Worm (Caenorhabditis elegans) whole organism, L2 larva: Measurements from ENCODE around the gene VM106R.1.

ENCODE experiments used
- C34F6.9 ChIP-seq: fragments of 150-350 bp; optimal IDR thresholded peaks from 2 replicates; lab custom pipeline; 2014; ENCODE audit warnings: missing biosample characterization, missing genetic modification characterization
- F13H6.1 ChIP-seq: sonication (generic microtip); optimal IDR thresholded peaks from 2 replicates; lab custom pipeline; 2016; ENCODE audit warnings: missing genetic modification characterization, missing compliant biosample characterization
- R02D3.7 ChIP-seq: fragments of 150-350 bp; optimal IDR thresholded peaks from 2 replicates; lab custom pipeline; 2014; ENCODE audit warnings: missing biosample characterization, missing genetic modification characterization
- Y55F3AM.14 ChIP-seq: fragments of 200-800 bp; sonication (Bioruptor generic); optimal IDR thresholded peaks from 2 replicates; lab custom pipeline; 2018; ENCODE audit warnings: mild to moderate bottlenecking, missing genetic modification characterization, missing compliant biosample characterization
- ZK546.5 ChIP-seq: sonication (generic microtip); optimal IDR thresholded peaks from 2 replicates; lab custom pipeline; 2017; ENCODE audit warnings: missing biosample characterization, missing genetic modification characterization
- alr-1 ChIP-seq: fragments of 150-350 bp; optimal IDR thresholded peaks from 2 replicates; lab custom pipeline; 2014; ENCODE audit warnings: missing biosample characterization, missing genetic modification characterization
- aly-2 ChIP-seq: fragments of 150-350 bp; optimal IDR thresholded peaks from 2 replicates; lab custom pipeline; 2014; ENCODE audit warnings: missing biosample characterization, missing genetic modification characterization
- ama-1 ChIP-seq: fragments of 150-350 bp; optimal IDR thresholded peaks from 2 replicates; lab custom pipeline; 2018; ENCODE audit warnings: inconsistent platforms
- blmp-1 ChIP-seq: sonication (generic microtip); optimal IDR thresholded peaks from 2 replicates; lab custom pipeline; 2017; ENCODE audit warnings: missing genetic modification characterization, mild to moderate bottlenecking, missing compliant biosample characterization, antibody characterized with exemption, moderate library complexity; ENCODE audit not compliant: insufficient read depth
- ceh-16 ChIP-seq: fragments of 150-350 bp; optimal IDR thresholded peaks from 2 replicates; lab custom pipeline; 2014; ENCODE audit warnings: missing biosample characterization, missing genetic modification characterization
- crh-2 ChIP-seq: sonication (generic microtip); optimal IDR thresholded peaks from 2 replicates; lab custom pipeline; 2017; ENCODE audit warnings: missing biosample characterization, missing genetic modification characterization
- elt-1 ChIP-seq: fragments of 150-350 bp; optimal IDR thresholded peaks from 2 replicates; lab custom pipeline; 2014; ENCODE audit warnings: missing biosample characterization, missing genetic modification characterization
- elt-3 ChIP-seq: sonication (generic microtip); optimal IDR thresholded peaks from 2 replicates; lab custom pipeline; 2017; ENCODE audit warnings: missing biosample characterization, missing genetic modification characterization
- fos-1 ChIP-seq: fragments of 150-350 bp; optimal IDR thresholded peaks from 2 replicates; lab custom pipeline; 2014; ENCODE audit warnings: missing biosample characterization, missing genetic modification characterization
- gmeb-1 ChIP-seq: fragments of 150-350 bp; optimal IDR thresholded peaks from 2 replicates; lab custom pipeline; 2014; ENCODE audit warnings: missing biosample characterization, missing genetic modification characterization
- lin-11 ChIP-seq: fragments of 150-350 bp; sonication (generic microtip); optimal IDR thresholded peaks from 2 replicates; lab custom pipeline; 2014; ENCODE audit warnings: missing biosample characterization, missing genetic modification characterization, inconsistent platforms, mixed read lengths
- lin-13 ChIP-seq: fragments of 150-350 bp; optimal IDR thresholded peaks from 2 replicates; lab custom pipeline; 2014; ENCODE audit warnings: missing biosample characterization, missing genetic modification reagents, missing genetic modification characterization
- lin-39 ChIP-seq: fragments of 150-350 bp; optimal IDR thresholded peaks from 2 replicates; lab custom pipeline; 2014; ENCODE audit warnings: missing biosample characterization, missing genetic modification reagents, missing genetic modification characterization
- lsy-2 ChIP-seq, 2 experiments: fragments of 150-350 bp in 1 of 2; sonication (generic microtip) in 1 of 2; optimal IDR thresholded peaks; 2 replicates each; lab custom pipeline; 2014 to 2017; ENCODE audit warnings: missing biosample characterization in 2 of 2, missing genetic modification characterization in 2 of 2
- mab-5 ChIP-seq: fragments of 150-350 bp; optimal IDR thresholded peaks from 2 replicates; lab custom pipeline; 2014; ENCODE audit warnings: missing biosample characterization, missing genetic modification characterization
- mbf-1 ChIP-seq: sonication (generic microtip); optimal IDR thresholded peaks from 2 replicates; lab custom pipeline; 2017; ENCODE audit warnings: missing biosample characterization, missing genetic modification characterization
- mdl-1 ChIP-seq, 2 experiments: fragments of 150-350 bp in 1 of 2; sonication (generic microtip) in 1 of 2; optimal IDR thresholded peaks; 2 replicates each; lab custom pipeline; 2017; ENCODE audit warnings: missing biosample characterization in 2 of 2, missing genetic modification characterization in 2 of 2
- nhr-10 ChIP-seq: sonication (generic microtip); optimal IDR thresholded peaks from 2 replicates; lab custom pipeline; 2017; ENCODE audit warnings: missing biosample characterization, missing genetic modification characterization
- nhr-11 ChIP-seq: fragments of 150-350 bp; optimal IDR thresholded peaks from 2 replicates; lab custom pipeline; 2014; ENCODE audit warnings: missing biosample characterization, missing genetic modification characterization
- nhr-12 ChIP-seq: fragments of 150-350 bp; optimal IDR thresholded peaks from 2 replicates; lab custom pipeline; 2014; ENCODE audit warnings: missing biosample characterization, missing genetic modification characterization
- nhr-129 ChIP-seq: fragments of 150-350 bp; optimal IDR thresholded peaks from 2 replicates; lab custom pipeline; 2014; ENCODE audit warnings: missing biosample characterization, missing genetic modification characterization
- nhr-21 ChIP-seq: fragments of 150-350 bp; optimal IDR thresholded peaks from 2 replicates; lab custom pipeline; 2014; ENCODE audit warnings: missing biosample characterization, missing genetic modification characterization
- nhr-23 ChIP-seq: fragments of 150-350 bp; optimal IDR thresholded peaks from 2 replicates; lab custom pipeline; 2014; ENCODE audit warnings: missing biosample characterization, missing genetic modification reagents, missing genetic modification characterization
- nhr-237 ChIP-seq: fragments of 150-350 bp; optimal IDR thresholded peaks from 2 replicates; lab custom pipeline; 2014; ENCODE audit warnings: missing biosample characterization, missing genetic modification characterization
- nhr-25 ChIP-seq: fragments of 150-350 bp; sonication (generic microtip); optimal IDR thresholded peaks from 3 replicates; lab custom pipeline; 2014; ENCODE audit warnings: missing biosample characterization, missing genetic modification characterization
- nhr-6 ChIP-seq: fragments of 150-350 bp; optimal IDR thresholded peaks from 2 replicates; lab custom pipeline; 2014; ENCODE audit warnings: missing biosample characterization, missing genetic modification characterization
- nhr-77 ChIP-seq: fragments of 150-350 bp; optimal IDR thresholded peaks from 2 replicates; lab custom pipeline; 2014; ENCODE audit warnings: missing biosample characterization, missing genetic modification characterization
- peb-1 ChIP-seq: fragments of 150-350 bp; optimal IDR thresholded peaks from 2 replicates; lab custom pipeline; 2014; ENCODE audit warnings: missing biosample characterization, missing genetic modification characterization
- sem-4 ChIP-seq: fragments of 150-350 bp; optimal IDR thresholded peaks from 2 replicates; lab custom pipeline; 2014; ENCODE audit warnings: missing biosample characterization, missing genetic modification reagents, missing genetic modification characterization
- skn-1 ChIP-seq: sonication (generic microtip); optimal IDR thresholded peaks from 2 replicates; lab custom pipeline; 2017; ENCODE audit warnings: missing biosample characterization, missing genetic modification characterization
- sma-3 ChIP-seq: sonication (generic microtip); optimal IDR thresholded peaks from 2 replicates; lab custom pipeline; 2016; ENCODE audit warnings: missing genetic modification reagents, missing genetic modification characterization, missing compliant biosample characterization
- sma-9 ChIP-seq, 2 experiments: fragments of 150-350 bp in 1 of 2; sonication (generic microtip) in 1 of 2; optimal IDR thresholded peaks; 2 replicates each; lab custom pipeline; 2014 to 2016; ENCODE audit warnings: missing genetic modification characterization in 2 of 2, mild to moderate bottlenecking in 1 of 2, missing biosample characterization in 1 of 2, missing compliant biosample characterization in 1 of 2, missing genetic modification reagents in 1 of 2, moderate library complexity in 1 of 2
- snpc-4 ChIP-seq: fragments of 150-350 bp; optimal IDR thresholded peaks from 2 replicates; lab custom pipeline; 2014; ENCODE audit warnings: missing biosample characterization, missing genetic modification characterization
- unc-39 ChIP-seq: fragments of 150-350 bp; optimal IDR thresholded peaks from 2 replicates; lab custom pipeline; 2014; ENCODE audit warnings: missing biosample characterization, missing genetic modification characterization
- unc-55 ChIP-seq: fragments of 150-350 bp; sonication (generic microtip); optimal IDR thresholded peaks from 3 replicates; lab custom pipeline; 2014; ENCODE audit warnings: missing biosample characterization, missing genetic modification reagents, missing genetic modification characterization
- unc-62 ChIP-seq: fragments of 150-350 bp; optimal IDR thresholded peaks from 2 replicates; lab custom pipeline; 2014; ENCODE audit warnings: missing biosample characterization, missing genetic modification reagents, missing genetic modification characterization
- ztf-11 ChIP-seq: sonication (generic microtip); optimal IDR thresholded peaks from 2 replicates; lab custom pipeline; 2017; ENCODE audit warnings: missing biosample characterization, missing genetic modification characterization
- ztf-4 ChIP-seq: fragments of 150-350 bp; optimal IDR thresholded peaks from 2 replicates; lab custom pipeline; 2014; ENCODE audit warnings: missing biosample characterization, missing genetic modification characterization

The VM106R.1 gene

DNA sequence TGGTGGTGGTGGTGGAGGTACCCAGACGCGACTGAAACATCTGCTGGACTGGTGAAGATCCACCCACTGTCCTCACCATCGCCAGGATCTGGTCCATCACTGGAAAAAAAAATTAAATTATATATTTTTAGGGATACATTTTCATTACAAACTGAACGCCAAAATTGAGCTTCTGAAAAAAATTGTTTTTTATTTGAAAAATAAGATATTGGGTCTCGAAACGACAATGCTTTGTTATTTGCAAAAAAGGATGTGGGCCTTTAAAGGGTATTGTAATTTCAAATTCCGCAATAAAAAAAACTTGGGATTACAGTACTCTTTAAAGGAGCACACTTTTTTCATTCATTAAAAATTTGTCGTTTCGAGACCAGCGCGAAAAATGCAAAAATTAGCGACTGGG lies 20.9 kb upstream of the VM106R.1 start, which contains the start of gene M106.2:
TSS of gene M106.2 (minus strand) at position 101 of the 400 bp plus-strand sequence.
- TF ChIP-seq nhr-237 (tag; lab: Kevin White, UChicago) (no peak), sma-9 (GFP tag; optimal IDR thresholded peaks at IDR 0.05; lab: Kevin White, UChicago) (no peak), sma-9 (tag; optimal IDR thresholded peaks at IDR 0.05; lab: Kevin White, UChicago) (no peak), elt-1 (tag; lab: Kevin White, UChicago) (no peak), mab-5 (tag; lab: Kevin White, UChicago) (no peak), mdl-1 (tag; optimal IDR thresholded peaks at IDR 0.05; lab: Kevin White, UChicago) (no peak), unc-62 (GFP tag; lab: Kevin White, UChicago) (no peak), F13H6.1 (tag; lab: Kevin White, UChicago) (no peak), blmp-1 (tag; lab: Kevin White, UChicago) (no peak), nhr-11 (no peak), crh-2 (tag; lab: Kevin White, UChicago) (no peak), nhr-12 (tag; lab: Kevin White, UChicago) (no peak), gmeb-1 (tag; lab: Kevin White, UChicago) (no peak), lsy-2 (tag; optimal IDR thresholded peaks at IDR 0.05; lab: Kevin White, UChicago) (no peak), nhr-77 (no peak), nhr-25 (tag; lab: Kevin White, UChicago) (no peak), lin-39 (tag; lab: Kevin White, UChicago) (no peak), C34F6.9 (tag; lab: Kevin White, UChicago) (no peak), sem-4 (tag; lab: Kevin White, UChicago) (no peak), nhr-21 (tag; lab: Kevin White, UChicago) (no peak), nhr-10 (no peak)

DNA sequence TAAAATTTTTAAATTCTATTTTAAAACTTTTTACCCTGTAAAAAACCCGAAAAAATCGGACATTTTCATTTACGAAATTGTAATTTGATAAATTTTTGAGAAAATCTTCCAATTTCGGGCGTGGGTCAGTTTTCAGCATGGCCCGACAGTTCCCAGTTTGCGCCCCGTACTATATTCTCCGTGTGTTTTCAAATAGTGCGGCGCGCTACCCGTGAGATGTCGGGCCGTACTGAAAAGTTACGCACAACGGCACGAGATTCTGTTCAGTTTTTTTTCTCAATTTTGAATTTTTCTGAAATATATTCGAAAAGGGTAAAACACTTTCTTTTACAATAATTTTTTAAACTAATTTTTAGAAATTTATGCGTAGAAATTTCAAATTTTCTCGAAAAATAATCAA lies 18.1 kb upstream of the VM106R.1 start:
- TF ChIP-seq nhr-237 (tag; lab: Kevin White, UChicago), result no peak
- no peak for TF ChIP-seq nhr-21 (tag; lab: Kevin White, UChicago)
- no peak for TF ChIP-seq gmeb-1 (tag; lab: Kevin White, UChicago)
- no peak for TF ChIP-seq C34F6.9 (tag; lab: Kevin White, UChicago)
- TF ChIP-seq lsy-2 (tag; optimal IDR thresholded peaks at IDR 0.05; lab: Kevin White, UChicago), result no peak
- TF ChIP-seq ztf-4 (tag; lab: Kevin White, UChicago), result no peak
- TF ChIP-seq lin-11 (tag; lab: Kevin White, UChicago), result no peak
- no peak for TF ChIP-seq unc-62 (GFP tag; lab: Kevin White, UChicago)
- TF ChIP-seq sma-3, result no peak
- TF ChIP-seq ZK546.5, result no peak
- no peak for TF ChIP-seq nhr-77
- TF ChIP-seq nhr-25 (tag; lab: Kevin White, UChicago), result no peak
- no peak for TF ChIP-seq nhr-23 (tag; lab: Kevin White, UChicago)
- no peak for TF ChIP-seq skn-1 (tag; lab: Kevin White, UChicago)
- TF ChIP-seq elt-1 (tag; lab: Kevin White, UChicago), result no peak
- no peak for TF ChIP-seq mbf-1
- TF ChIP-seq elt-3, result no peak

DNA sequence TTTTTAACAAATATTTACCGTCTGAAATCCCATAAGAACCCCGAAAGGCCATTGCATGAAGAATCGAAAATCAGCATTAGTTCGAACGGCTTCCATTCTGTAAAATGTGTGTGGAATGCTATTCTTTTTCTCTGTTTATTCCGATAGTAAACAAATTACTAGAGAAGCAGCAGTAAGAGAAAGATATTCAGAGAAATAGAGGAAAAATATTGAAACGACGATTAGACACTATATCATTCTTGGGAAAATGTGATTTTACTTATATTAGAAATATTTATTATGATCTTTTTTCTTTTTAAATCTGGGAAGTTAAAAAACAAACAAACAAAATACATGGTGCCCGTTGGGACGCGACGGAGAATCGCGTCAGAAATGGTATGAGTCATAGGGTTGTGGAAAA lies 14.5 kb upstream of the VM106R.1 start, which contains the start of gene M106.8:
TSS of gene M106.8 (minus strand) at position 101 of the 400 bp plus-strand sequence.
- TF ChIP-seq nhr-23 (tag; lab: Kevin White, UChicago), result no peak
- TF ChIP-seq, all 48 proteins: peak for 0

DNA sequence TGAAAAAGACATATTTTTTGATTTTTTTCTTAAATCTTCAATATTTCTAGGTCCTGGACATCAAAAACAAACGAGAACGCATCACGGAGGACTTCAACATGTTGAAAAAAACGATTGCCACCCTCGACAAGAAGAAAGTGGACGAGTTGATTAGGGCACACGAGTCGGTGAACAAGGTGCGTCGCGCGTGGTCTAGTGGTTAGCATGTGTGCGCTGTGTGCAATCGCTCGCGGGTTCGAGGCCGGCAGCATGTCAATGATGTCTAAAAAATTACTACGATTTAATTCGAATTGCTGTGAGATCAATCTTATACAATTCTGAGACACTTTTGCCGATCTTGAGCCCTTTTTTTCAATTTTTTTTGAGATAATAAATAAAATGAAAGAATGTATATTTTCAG lies 11.1 kb upstream of the VM106R.1 start:
- TF ChIP-seq unc-55 (peak; percentile 47), nhr-11 (no peak), ztf-11 (tag; lab: Kevin White, UChicago) (no peak), sem-4 (tag; lab: Kevin White, UChicago) (peak; percentile 41), elt-1 (tag; lab: Kevin White, UChicago) (no peak), nhr-25 (tag; lab: Kevin White, UChicago) (peak; percentile 59), ZK546.5 (no peak), aly-2 (no peak), sma-9 (GFP tag; optimal IDR thresholded peaks at IDR 0.05; lab: Kevin White, UChicago) (peak; percentile 81), sma-9 (tag; optimal IDR thresholded peaks at IDR 0.05; lab: Kevin White, UChicago) (no peak), gmeb-1 (tag; lab: Kevin White, UChicago) (peak; percentile 79), mbf-1 (no peak), blmp-1 (tag; lab: Kevin White, UChicago) (peak; percentile 28), lin-11 (tag; lab: Kevin White, UChicago) (peak; percentile 53), lin-13 (GFP tag; lab: Kevin White, UChicago) (peak; percentile 74), unc-39 (tag; lab: Kevin White, UChicago) (no peak), nhr-23 (tag; lab: Kevin White, UChicago) (no peak), alr-1 (tag; lab: Kevin White, UChicago) (no peak), nhr-10 (no peak), ztf-4 (tag; lab: Kevin White, UChicago) (peak; percentile 39), nhr-129 (peak; percentile 91), mab-5 (tag; lab: Kevin White, UChicago) (peak; percentile 51), ceh-16 (tag; lab: Kevin White, UChicago) (peak; percentile 11), nhr-12 (tag; lab: Kevin White, UChicago) (no peak), nhr-77 (no peak), fos-1 (tag; lab: Kevin White, UChicago) (peak; percentile 59), sma-3 (peak; percentile 78), R02D3.7 (tag; lab: Kevin White, UChicago) (peak; percentile 24), nhr-6 (tag; lab: Kevin White, UChicago) (peak; percentile 49), peb-1 (tag; lab: Kevin White, UChicago) (no peak), unc-62 (GFP tag; lab: Kevin White, UChicago) (no peak), ama-1 (lab: Kevin White, UChicago) (no peak), F13H6.1 (tag; lab: Kevin White, UChicago) (peak; percentile 80), Y55F3AM.14 (GFP tag; lab: Kevin White, UChicago) (peak; percentile 74), snpc-4 (tag; lab: Kevin White, UChicago) (peak; percentile 75)
